Fruit fly (Drosophila melanogaster) whole organism, embryonic: Measurements from ENCODE around the gene Fmr1.

ENCODE experiments used
- Ada2b ChIP-seq: fragments of 200-800 bp; sonication (Bioruptor generic); IDR thresholded peaks from 2 replicates; pipeline ENCODE4 v1.3.6; 2022; ENCODE audit warnings: missing biosample characterization, missing genetic modification characterization
- Atf-2 ChIP-seq: fragments of 200-800 bp; sonication (Bioruptor generic); optimal IDR thresholded peaks from 2 replicates; lab custom pipeline; 2016; ENCODE audit warnings: missing biosample characterization, missing genetic modification characterization
- B-H1 ChIP-seq: fragments of 200-800 bp; sonication (Bioruptor generic); IDR thresholded peaks from 3 replicates; pipeline ENCODE4 v1.3.6; 2022; ENCODE audit warnings: missing biosample characterization, missing genetic modification characterization
- B-H2 ChIP-seq: fragments of 200-800 bp; sonication (Bioruptor generic); optimal IDR thresholded peaks from 2 replicates; lab custom pipeline; 2018; ENCODE audit warnings: missing biosample characterization, mild to moderate bottlenecking, missing genetic modification characterization
- Bgb ChIP-seq: fragments of 200-800 bp; sonication (Bioruptor generic); IDR thresholded peaks from 2 replicates; pipeline ENCODE4 v1.3.6; 2022; ENCODE audit warnings: missing biosample characterization, missing genetic modification characterization; ENCODE audit not compliant: partially characterized antibody
- CG10267 ChIP-seq: fragments of 200-800 bp; sonication (Bioruptor generic); optimal IDR thresholded peaks from 2 replicates; lab custom pipeline; 2018; ENCODE audit warnings: missing biosample characterization, mild to moderate bottlenecking, missing genetic modification characterization, moderate library complexity
- CG10274 ChIP-seq: fragments of 200-800 bp; sonication (Bioruptor generic); optimal IDR thresholded peaks from 3 replicates; lab custom pipeline; 2017; ENCODE audit warnings: missing biosample characterization, mild to moderate bottlenecking, missing genetic modification characterization
- CG10366 ChIP-seq: fragments of 200-800 bp; sonication (Bioruptor generic); IDR thresholded peaks from 2 replicates; pipeline ENCODE4 v1.3.6; 2022; ENCODE audit warnings: missing biosample characterization, missing genetic modification characterization
- CG14050 ChIP-seq: fragments of 200-800 bp; sonication (Bioruptor generic); IDR thresholded peaks from 3 replicates; pipeline ENCODE4 v1.3.6; 2022; ENCODE audit warnings: missing biosample characterization, missing genetic modification characterization
- CG15011 ChIP-seq: fragments of 200-800 bp; sonication (Bioruptor generic); optimal IDR thresholded peaks from 3 replicates; lab custom pipeline; 2018; ENCODE audit warnings: missing biosample characterization, mild to moderate bottlenecking, missing genetic modification characterization
- CG16863 ChIP-seq: fragments of 200-800 bp; sonication (Bioruptor generic); optimal IDR thresholded peaks from 3 replicates; lab custom pipeline; 2016; ENCODE audit warnings: missing biosample characterization, missing genetic modification characterization
- CG17359 ChIP-seq: fragments of 200-800 bp; sonication (Bioruptor generic); optimal IDR thresholded peaks from 3 replicates; lab custom pipeline; 2018; ENCODE audit warnings: missing biosample characterization, mild to moderate bottlenecking, missing genetic modification characterization, moderate library complexity
- CG17568 ChIP-seq: fragments of 200-800 bp; sonication (Bioruptor generic); optimal IDR thresholded peaks from 2 replicates; lab custom pipeline; 2018; ENCODE audit warnings: missing biosample characterization, mild to moderate bottlenecking, missing genetic modification characterization, moderate library complexity
- CG1832 ChIP-seq: fragments of 200-800 bp; sonication (Bioruptor generic); optimal IDR thresholded peaks from 2 replicates; lab custom pipeline; 2017; ENCODE audit warnings: missing biosample characterization, mild to moderate bottlenecking, missing genetic modification characterization, inconsistent platforms
- CG2202 ChIP-seq: fragments of 200-800 bp; sonication (Bioruptor generic); optimal IDR thresholded peaks from 2 replicates; lab custom pipeline; 2018; ENCODE audit warnings: missing biosample characterization, mild to moderate bottlenecking, missing genetic modification characterization
- CG2678 ChIP-seq: fragments of 200-800 bp; sonication (Bioruptor generic); optimal IDR thresholded peaks from 3 replicates; lab custom pipeline; 2019; ENCODE audit warnings: missing biosample characterization, mild to moderate bottlenecking, missing genetic modification characterization, moderate library complexity
- CG30020 ChIP-seq: fragments of 200-800 bp; optimal IDR thresholded peaks from 2 replicates; lab custom pipeline; 2019; ENCODE audit warnings: missing biosample characterization, mild to moderate bottlenecking, missing genetic modification characterization, moderate library complexity
- CG4404 ChIP-seq: fragments of 200-800 bp; sonication (Bioruptor generic); IDR thresholded peaks from 2 replicates; pipeline ENCODE4 v1.3.6; 2022; ENCODE audit warnings: missing biosample characterization, missing genetic modification characterization
- CG6689 ChIP-seq: fragments of 200-800 bp; sonication (Bioruptor generic); IDR thresholded peaks from 2 replicates; pipeline ENCODE4 v1.3.6; 2022; ENCODE audit warnings: missing biosample characterization, missing genetic modification characterization
- CG7271 ChIP-seq: fragments of 200-800 bp; sonication (Bioruptor generic); optimal IDR thresholded peaks from 2 replicates; lab custom pipeline; 2018; ENCODE audit warnings: missing biosample characterization, mild to moderate bottlenecking, missing genetic modification characterization, moderate library complexity
- CG7839 ChIP-seq: fragments of 200-800 bp; sonication (Bioruptor generic); optimal IDR thresholded peaks from 3 replicates; lab custom pipeline; 2018; ENCODE audit warnings: missing biosample characterization, mild to moderate bottlenecking, missing genetic modification characterization, moderate library complexity
- CG8478 ChIP-seq: fragments of >200 bp; optimal IDR thresholded peaks from 2 replicates; lab custom pipeline; 2018
- CTCF ChIP-seq: fragments of 200-800 bp; sonication (Bioruptor generic); optimal IDR thresholded peaks from 2 replicates; lab custom pipeline; 2017; ENCODE audit warnings: missing biosample characterization, mild to moderate bottlenecking, missing genetic modification characterization, moderate library complexity
- Deaf1 ChIP-seq: fragments of 200-800 bp; optimal IDR thresholded peaks from 3 replicates; lab custom pipeline; 2019; ENCODE audit warnings: missing biosample characterization, mild to moderate bottlenecking, missing genetic modification characterization, moderate library complexity
- Dll ChIP-seq: fragments of 200-800 bp; sonication (Bioruptor generic); IDR thresholded peaks from 4 replicates; pipeline ENCODE4 v1.3.6; 2022; ENCODE audit warnings: missing biosample characterization, missing genetic modification characterization; ENCODE audit not compliant: partially characterized antibody
- Dp ChIP-seq: fragments of 200-800 bp; sonication (Bioruptor generic); optimal IDR thresholded peaks from 2 replicates; lab custom pipeline; 2018; ENCODE audit warnings: missing biosample characterization, mild to moderate bottlenecking, missing genetic modification characterization, moderate library complexity
- GATAe ChIP-seq: fragments of 200-800 bp; sonication (Bioruptor generic); conservative IDR thresholded peaks from 2 replicates; pipeline ENCODE4 v1.3.6; 2022; ENCODE audit warnings: missing biosample characterization, missing genetic modification characterization
- H2.0 ChIP-seq: fragments of 200-800 bp; sonication (Bioruptor generic); IDR thresholded peaks from 2 replicates; pipeline ENCODE4 v1.3.6; 2022; ENCODE audit warnings: missing biosample characterization, missing genetic modification characterization
- Hr3 ChIP-seq: fragments of 200-800 bp; sonication (Bioruptor generic); optimal IDR thresholded peaks from 3 replicates; lab custom pipeline; 2016; ENCODE audit warnings: missing biosample characterization, missing genetic modification characterization
- Jarid2 ChIP-seq: fragments of 200-800 bp; sonication (Bioruptor generic); optimal IDR thresholded peaks from 3 replicates; lab custom pipeline; 2017; ENCODE audit warnings: mild to moderate bottlenecking, missing biosample characterization, missing genetic modification reagents, missing genetic modification characterization
- Kr ChIP-seq: fragments of 200-800 bp; sonication (Bioruptor generic); optimal IDR thresholded peaks from 2 replicates; lab custom pipeline; 2017; ENCODE audit warnings: missing biosample characterization, mild to moderate bottlenecking, missing genetic modification characterization
- NC2β ChIP-seq: fragments of 200-800 bp; sonication (Bioruptor generic); optimal IDR thresholded peaks from 2 replicates; lab custom pipeline; 2016; ENCODE audit warnings: missing biosample characterization, missing genetic modification characterization
- NK7.1 ChIP-seq: fragments of 200-800 bp; sonication (Bioruptor generic); optimal IDR thresholded peaks from 3 replicates; lab custom pipeline; 2016; ENCODE audit warnings: missing biosample characterization, missing genetic modification characterization
- Nf-YB ChIP-seq: fragments of 200-800 bp; sonication (Bioruptor generic); optimal IDR thresholded peaks from 3 replicates; lab custom pipeline; 2019; ENCODE audit warnings: missing biosample characterization, mild to moderate bottlenecking, missing genetic modification characterization, moderate library complexity
- PHDP ChIP-seq: fragments of 200-800 bp; sonication (Bioruptor generic); optimal IDR thresholded peaks from 3 replicates; lab custom pipeline; 2018; ENCODE audit warnings: missing biosample characterization, mild to moderate bottlenecking, missing genetic modification characterization, moderate library complexity
- Side ChIP-seq: fragments of 200-800 bp; sonication (Bioruptor generic); optimal IDR thresholded peaks from 2 replicates; lab custom pipeline; 2016; ENCODE audit warnings: missing biosample characterization, missing genetic modification characterization
- aop ChIP-seq: fragments of 200-800 bp; sonication (Bioruptor generic); IDR thresholded peaks from 2 replicates; pipeline ENCODE4 v1.3.6; 2022; ENCODE audit warnings: missing biosample characterization, missing genetic modification characterization
- bbx ChIP-seq: fragments of 200-800 bp; sonication (Bioruptor generic); IDR thresholded peaks from 2 replicates; pipeline ENCODE4 v1.3.6; 2022; ENCODE audit warnings: missing biosample characterization, missing genetic modification characterization; ENCODE audit not compliant: partially characterized antibody
- cato ChIP-seq: fragments of 200-800 bp; sonication (Bioruptor generic); optimal IDR thresholded peaks from 2 replicates; lab custom pipeline; 2016; ENCODE audit warnings: missing biosample characterization, missing genetic modification characterization, borderline replicate concordance
- chn ChIP-seq: fragments of 200-800 bp; sonication (Bioruptor generic); optimal IDR thresholded peaks from 2 replicates; lab custom pipeline; 2016; ENCODE audit warnings: missing biosample characterization, missing genetic modification characterization
- dm ChIP-seq: fragments of 200-800 bp; sonication (Bioruptor generic); optimal IDR thresholded peaks from 3 replicates; lab custom pipeline; 2016; ENCODE audit warnings: missing biosample characterization, missing genetic modification characterization
- ftz-f1 ChIP-seq: fragments of 200-800 bp; sonication (Bioruptor generic); optimal IDR thresholded peaks from 2 replicates; lab custom pipeline; 2016; ENCODE audit warnings: missing biosample characterization, missing genetic modification characterization
- nerfin-1 ChIP-seq: fragments of 200-800 bp; sonication (Bioruptor generic); optimal IDR thresholded peaks from 3 replicates; lab custom pipeline; 2019; ENCODE audit warnings: missing biosample characterization, mild to moderate bottlenecking, missing genetic modification characterization, moderate library complexity
- onecut ChIP-seq: fragments of 200-800 bp; sonication (Bioruptor generic); IDR thresholded peaks from 2 replicates; pipeline ENCODE4 v1.3.6; 2022; ENCODE audit warnings: missing biosample characterization, missing genetic modification characterization
- pros ChIP-seq: fragments of 200-800 bp; sonication (Bioruptor generic); optimal IDR thresholded peaks from 3 replicates; lab custom pipeline; 2019; ENCODE audit warnings: missing biosample characterization, mild to moderate bottlenecking, missing genetic modification characterization, moderate library complexity
- scrt ChIP-seq: fragments of 200-800 bp; sonication (Bioruptor generic); optimal IDR thresholded peaks from 2 replicates; lab custom pipeline; 2018; ENCODE audit warnings: missing biosample characterization, mild to moderate bottlenecking, missing genetic modification characterization, moderate library complexity
- ssp ChIP-seq: fragments of 200-800 bp; sonication (Bioruptor generic); IDR thresholded peaks from 2 replicates; pipeline ENCODE4 v1.3.6; 2022; ENCODE audit warnings: missing biosample characterization, missing genetic modification characterization
- tin ChIP-seq: fragments of 200-800 bp; sonication (Bioruptor generic); optimal IDR thresholded peaks from 3 replicates; lab custom pipeline; 2016; ENCODE audit warnings: missing biosample characterization, missing genetic modification characterization
- vvl ChIP-seq: fragments of 200-800 bp; sonication (Bioruptor generic); IDR thresholded peaks from 2 replicates; pipeline ENCODE4 v1.3.6; 2022; ENCODE audit warnings: missing biosample characterization, missing genetic modification characterization
- wek ChIP-seq: fragments of 200-800 bp; sonication (Bioruptor generic); optimal IDR thresholded peaks from 3 replicates; lab custom pipeline; 2018; ENCODE audit warnings: missing biosample characterization, mild to moderate bottlenecking, missing genetic modification characterization, moderate library complexity

Fmr1 gene

dm6 chr3R:10079267-10079987 lies 30.5 kb downstream of the Fmr1 start (continued):
- TF ChIP-seq CG15011 (no peak), tin (GFP tag; lab: Kevin White, UChicago) (peak; percentile 28), PHDP (tag; lab: Kevin White, UChicago) (peak; percentile 21), CG30020 (tag; lab: Kevin White, UChicago) (no peak), ftz-f1 (GFP tag; lab: Kevin White, UChicago) (peak; percentile 52), CG16863 (GFP tag; lab: Kevin White, UChicago) (peak; percentile 2), Atf-2 (GFP tag; lab: Kevin White, UChicago) (peak; percentile 1), cato (peak; percentile 22), Ada2b (peak; percentile 34; the same call in 1 of the 2 replicates), GATAe (GFP tag; lab: Robert Waterston, UW) (no peak), CG4404 (GFP tag; lab: Robert Waterston, UW) (no peak), bbx (GFP tag; lab: Robert Waterston, UW) (no peak), scrt (GFP tag; lab: Kevin White, UChicago) (no peak), CTCF (GFP tag; lab: Kevin White, UChicago) (no peak), Hr3 (GFP tag; lab: Kevin White, UChicago) (no peak), Nf-YB (GFP tag; lab: Kevin White, UChicago) (no peak), H2.0 (peak; percentile 35; the same call in 1 of the 2 replicates), Jarid2 (GFP tag; lab: Kevin White, UChicago) (no peak), vvl (GFP tag; lab: Robert Waterston, UW) (peak; percentile 61), chn (GFP tag; lab: Kevin White, UChicago) (no peak), wek (GFP tag; lab: Kevin White, UChicago) (no peak), CG6689 (GFP tag; lab: Robert Waterston, UW) (peak; percentile 44; the same call in 1 of the 2 replicates), CG10267 (tag; lab: Kevin White, UChicago) (no peak), Bgb (no peak), Kr (GFP tag; lab: Kevin White, UChicago) (no peak), onecut (GFP tag; lab: Robert Waterston, UW) (no peak), CG8478 (lab: Kevin White, UChicago) (peak; percentile 21), Dp (GFP tag; lab: Kevin White, UChicago) (no peak), CG14050 (GFP tag; lab: Robert Waterston, UW) (no peak), NC2β (peak; percentile 24), CG7839 (tag; lab: Kevin White, UChicago) (peak; percentile 35), CG10366 (GFP tag; lab: Robert Waterston, UW) (peak; percentile 32; the same call in 1 of the 2 replicates), dm (GFP tag; lab: Kevin White, UChicago) (no peak), CG1832 (GFP tag; lab: Kevin White, UChicago) (peak; percentile 58), Side (GFP tag; lab: Kevin White, UChicago) (no peak), pros (no peak), ssp (0 out of 2 replicates have a peak, but pooled peaks have one; percentile 19), CG17359 (tag; lab: Kevin White, UChicago) (peak; percentile 45), CG17568 (GFP tag; lab: Kevin White, UChicago) (no peak), NK7.1 (no peak), aop (GFP tag; lab: Robert Waterston, UW) (no peak), nerfin-1 (tag; lab: Kevin White, UChicago) (no peak), CG2202 (tag; lab: Kevin White, UChicago) (no peak), CG2678 (tag; lab: Kevin White, UChicago) (no peak), B-H2 (no peak), CG7271 (no peak), CG10274 (no peak), Dll (GFP tag; lab: Robert Waterston, UW) (no peak), Deaf1 (tag; lab: Kevin White, UChicago) (no peak), B-H1 (GFP tag; lab: Robert Waterston, UW) (0 out of 3 replicates have a peak, but pooled peaks have one; percentile 12)
